Worm (Caenorhabditis elegans) whole organism, dauer: ENCODE measurements around the gene C18B2.5.

Source experiments
- unc-62 ChIP-seq: sonication (generic microtip); optimal IDR thresholded peaks from 2 replicates; lab custom pipeline; 2017; ENCODE audit warnings: missing biosample characterization, missing genetic modification reagents, missing genetic modification characterization

The C18B2.5 gene

ce11 chrX:3572490-3572889, 38.4 kb downstream of the C18B2.5 start, which contains the start of gene vit-3:
TSS of gene vit-3 (minus strand) at chrX:3572549.
- TF ChIP-seq unc-62 (GFP tag; lab: Kevin White, UChicago), result no peak

- TF ChIP-seq unc-62 (GFP tag; lab: Kevin White, UChicago), result no peak
Observed at ce11 chrX:3566856-3567255, 44.0 kb downstream of the C18B2.5 start.

- TF ChIP-seq unc-62 (GFP tag; lab: Kevin White, UChicago), result no peak
Observed at ce11 chrX:3563903-3564302, 47.0 kb downstream of the C18B2.5 start, which contains the start of gene vit-4. TSS of gene vit-4 (minus strand) at chrX:3563965.
